Fruit fly (Drosophila melanogaster) whole organism, embryonic: ENCODE data around the gene mib1.

Experiments
- Adf1 ChIP-seq: fragments of 200-800 bp; sonication (Bioruptor generic); IDR thresholded peaks from 2 replicates; pipeline ENCODE4 v1.3.6; 2022; ENCODE audit warnings: missing biosample characterization, missing genetic modification characterization
- CG10959 ChIP-seq: fragments of 200-800 bp; sonication (Bioruptor generic); IDR thresholded peaks from 2 replicates; pipeline ENCODE4 v1.3.6; 2022; ENCODE audit warnings: missing biosample characterization, missing genetic modification characterization
- CG11695 ChIP-seq: fragments of 200-800 bp; sonication (Bioruptor generic); IDR thresholded peaks from 3 replicates; pipeline ENCODE4 v1.3.6; 2022; ENCODE audit warnings: missing biosample characterization, missing genetic modification characterization
- CG12104 ChIP-seq: fragments of 200-800 bp; sonication (Bioruptor generic); optimal IDR thresholded peaks from 3 replicates; lab custom pipeline; 2016; ENCODE audit warnings: missing biosample characterization, missing genetic modification characterization
- CG12155 ChIP-seq: fragments of 200-800 bp; sonication (Bioruptor generic); optimal IDR thresholded peaks from 3 replicates; lab custom pipeline; 2016; ENCODE audit warnings: missing biosample characterization, missing genetic modification characterization
- CG13287 ChIP-seq: fragments of 200-800 bp; sonication (Bioruptor generic); IDR thresholded peaks from 2 replicates; pipeline ENCODE4 v1.3.6; 2022; ENCODE audit warnings: missing biosample characterization, missing genetic modification characterization; ENCODE audit not compliant: partially characterized antibody
- CG15011 ChIP-seq: fragments of 200-800 bp; sonication (Bioruptor generic); optimal IDR thresholded peaks from 3 replicates; lab custom pipeline; 2018; ENCODE audit warnings: missing biosample characterization, mild to moderate bottlenecking, missing genetic modification characterization
- CG1602 ChIP-seq: fragments of 200-800 bp; sonication (Bioruptor generic); optimal IDR thresholded peaks from 3 replicates; lab custom pipeline; 2016; ENCODE audit warnings: missing biosample characterization, missing genetic modification characterization
- CG1647 ChIP-seq: fragments of 200-800 bp; sonication (Bioruptor generic); optimal IDR thresholded peaks from 3 replicates; lab custom pipeline; 2016; ENCODE audit warnings: missing biosample characterization, missing genetic modification characterization
- CG16813 ChIP-seq: fragments of 200-800 bp; sonication (Bioruptor generic); IDR thresholded peaks from 3 replicates; pipeline ENCODE4 v1.3.6; 2022; ENCODE audit warnings: missing biosample characterization, missing genetic modification characterization; ENCODE audit not compliant: partially characterized antibody
- CG16815 ChIP-seq: fragments of 200-800 bp; sonication (Bioruptor generic); optimal IDR thresholded peaks from 3 replicates; lab custom pipeline; 2017; ENCODE audit warnings: missing biosample characterization, mild to moderate bottlenecking, missing genetic modification characterization
- CG16863 ChIP-seq: fragments of 200-800 bp; sonication (Bioruptor generic); optimal IDR thresholded peaks from 3 replicates; lab custom pipeline; 2016; ENCODE audit warnings: missing biosample characterization, missing genetic modification characterization
- CG1792 ChIP-seq: fragments of 200-800 bp; sonication (Bioruptor generic); optimal IDR thresholded peaks from 2 replicates; lab custom pipeline; 2016; ENCODE audit warnings: missing biosample characterization, missing genetic modification characterization
- CG2129 ChIP-seq: fragments of 200-800 bp; sonication (Bioruptor generic); IDR thresholded peaks from 2 replicates; pipeline ENCODE4 v1.3.6; 2022; ENCODE audit warnings: missing biosample characterization, missing genetic modification characterization; ENCODE audit not compliant: partially characterized antibody
- CG2678 ChIP-seq: fragments of 200-800 bp; sonication (Bioruptor generic); optimal IDR thresholded peaks from 3 replicates; lab custom pipeline; 2019; ENCODE audit warnings: missing biosample characterization, mild to moderate bottlenecking, missing genetic modification characterization, moderate library complexity
- CG2712 ChIP-seq: fragments of 200-800 bp; optimal IDR thresholded peaks from 3 replicates; lab custom pipeline; 2019; ENCODE audit warnings: missing biosample characterization, mild to moderate bottlenecking, missing genetic modification characterization, moderate library complexity
- CG32767 ChIP-seq: fragments of 200-800 bp; sonication (Bioruptor generic); IDR thresholded peaks from 2 replicates; pipeline ENCODE4 v1.3.6; 2022; ENCODE audit warnings: missing biosample characterization, missing genetic modification characterization
- CG4328 ChIP-seq: fragments of 200-800 bp; sonication (Bioruptor generic); optimal IDR thresholded peaks from 3 replicates; lab custom pipeline; 2017; ENCODE audit warnings: missing biosample characterization, missing genetic modification reagents, missing genetic modification characterization
- CG43689 ChIP-seq: fragments of 200-800 bp; sonication (Bioruptor generic); IDR thresholded peaks from 2 replicates; pipeline ENCODE4 v1.3.6; 2022; ENCODE audit warnings: missing biosample characterization, missing genetic modification characterization
- CG4617 ChIP-seq: fragments of 200-800 bp; sonication (Bioruptor generic); optimal IDR thresholded peaks from 3 replicates; lab custom pipeline; 2016; ENCODE audit warnings: missing biosample characterization, missing genetic modification characterization, borderline replicate concordance
- CG6254 ChIP-seq: fragments of 200-800 bp; sonication (Bioruptor generic); optimal IDR thresholded peaks from 3 replicates; lab custom pipeline; 2017; ENCODE audit warnings: mild to moderate bottlenecking, missing biosample characterization, missing genetic modification reagents, missing genetic modification characterization
- CG7556 ChIP-seq: fragments of 200-800 bp; sonication (Bioruptor generic); optimal IDR thresholded peaks from 2 replicates; lab custom pipeline; 2017; ENCODE audit warnings: missing biosample characterization, mild to moderate bottlenecking, missing genetic modification characterization
- CG8290 ChIP-seq, 3 experiments: fragments of 200-800 bp; sonication (Bioruptor generic); optimal IDR thresholded peaks; 2 replicates each; lab custom pipeline; 2016 to 2019; ENCODE audit warnings: missing biosample characterization in 3 of 3, missing genetic modification characterization in 3 of 3, mild to moderate bottlenecking in 2 of 3, moderate library complexity in 1 of 3
- D19A ChIP-seq: fragments of 200-800 bp; optimal IDR thresholded peaks from 3 replicates; lab custom pipeline; 2019; ENCODE audit warnings: missing biosample characterization, mild to moderate bottlenecking, missing genetic modification characterization, moderate library complexity
- Deaf1 ChIP-seq: fragments of 200-800 bp; optimal IDR thresholded peaks from 3 replicates; lab custom pipeline; 2019; ENCODE audit warnings: missing biosample characterization, mild to moderate bottlenecking, missing genetic modification characterization, moderate library complexity
- Fer2 ChIP-seq: fragments of 200-800 bp; sonication (Bioruptor generic); optimal IDR thresholded peaks from 2 replicates; lab custom pipeline; 2018; ENCODE audit warnings: missing biosample characterization, mild to moderate bottlenecking, missing genetic modification characterization, moderate library complexity
- Hr3 ChIP-seq: fragments of 200-800 bp; sonication (Bioruptor generic); optimal IDR thresholded peaks from 3 replicates; lab custom pipeline; 2016; ENCODE audit warnings: missing biosample characterization, missing genetic modification characterization
- Hr39 ChIP-seq: fragments of >200 bp; optimal IDR thresholded peaks from 2 replicates; lab custom pipeline; 2017
- MTF-1 ChIP-seq: fragments of 200-800 bp; sonication (Bioruptor generic); optimal IDR thresholded peaks from 2 replicates; lab custom pipeline; 2018; ENCODE audit warnings: missing biosample characterization, mild to moderate bottlenecking, missing genetic modification characterization, borderline replicate concordance
- Nf-YB ChIP-seq: fragments of 200-800 bp; sonication (Bioruptor generic); optimal IDR thresholded peaks from 3 replicates; lab custom pipeline; 2019; ENCODE audit warnings: missing biosample characterization, mild to moderate bottlenecking, missing genetic modification characterization, moderate library complexity
- Ptx1 ChIP-seq: fragments of 200-800 bp; sonication (Bioruptor generic); IDR thresholded peaks from 2 replicates; pipeline ENCODE4 v1.3.6; 2022; ENCODE audit warnings: missing biosample characterization, missing genetic modification characterization
- Taf1 ChIP-seq: fragments of 200-800 bp; sonication (Bioruptor generic); IDR thresholded peaks from 2 replicates; pipeline ENCODE4 v1.3.6; 2022; ENCODE audit warnings: missing biosample characterization, missing genetic modification characterization
- bcd ChIP-seq: fragments of 200-800 bp; sonication (Bioruptor generic); optimal IDR thresholded peaks from 2 replicates; lab custom pipeline; 2017; ENCODE audit warnings: missing biosample characterization, mild to moderate bottlenecking, missing genetic modification characterization
- br ChIP-seq: fragments of >200 bp; optimal IDR thresholded peaks from 2 replicates; lab custom pipeline; 2017
- corto ChIP-seq: fragments of 200-800 bp; sonication (Bioruptor generic); optimal IDR thresholded peaks from 2 replicates; lab custom pipeline; 2016; ENCODE audit warnings: missing biosample characterization, mild to moderate bottlenecking, missing genetic modification characterization, moderate library complexity
- dimm ChIP-seq: fragments of 200-800 bp; sonication (Bioruptor generic); IDR thresholded peaks from 2 replicates; pipeline ENCODE4 v1.3.6; 2022; ENCODE audit warnings: missing biosample characterization, missing genetic modification characterization
- gcm2 ChIP-seq: fragments of 200-800 bp; sonication (Bioruptor generic); optimal IDR thresholded peaks from 2 replicates; lab custom pipeline; 2016; ENCODE audit warnings: missing biosample characterization, missing genetic modification characterization
- ken ChIP-seq: fragments of 200-800 bp; sonication (Bioruptor generic); IDR thresholded peaks from 3 replicates; pipeline ENCODE4 v1.3.6; 2022; ENCODE audit warnings: missing biosample characterization, missing genetic modification characterization
- lab ChIP-seq: fragments of 200-800 bp; sonication (Bioruptor generic); optimal IDR thresholded peaks from 3 replicates; lab custom pipeline; 2017; ENCODE audit warnings: missing biosample characterization, missing genetic modification characterization, mild to moderate bottlenecking, moderate library complexity, missing genetic modification reagents
- lola ChIP-seq, 3 experiments: fragments of >200 bp in 2 of 3; fragments of 200-800 bp in 1 of 3; sonication (Bioruptor generic) in 1 of 3; optimal IDR thresholded peaks; 2 replicates each; lab custom pipeline; 2017 to 2019; ENCODE audit warnings: missing biosample characterization in 3 of 3, missing genetic modification characterization in 3 of 3, mild to moderate bottlenecking in 1 of 3, moderate library complexity in 1 of 3
- org-1 ChIP-seq: fragments of 200-800 bp; sonication (Bioruptor generic); optimal IDR thresholded peaks from 2 replicates; lab custom pipeline; 2017; ENCODE audit warnings: missing biosample characterization, missing genetic modification characterization
- pita ChIP-seq: fragments of 200-800 bp; sonication (Bioruptor generic); optimal IDR thresholded peaks from 2 replicates; lab custom pipeline; 2017; ENCODE audit warnings: missing biosample characterization, mild to moderate bottlenecking, missing genetic modification characterization
- ranshi ChIP-seq: fragments of 200-800 bp; sonication (Bioruptor generic); IDR thresholded peaks from 2 replicates; pipeline ENCODE4 v1.3.6; 2022; ENCODE audit warnings: missing biosample characterization, missing genetic modification characterization
- repo ChIP-seq: fragments of 200-800 bp; sonication (Bioruptor generic); optimal IDR thresholded peaks from 2 replicates; lab custom pipeline; 2016; ENCODE audit warnings: missing biosample characterization, missing genetic modification characterization
- sd ChIP-seq: fragments of 200-800 bp; sonication (Bioruptor generic); optimal IDR thresholded peaks from 3 replicates; lab custom pipeline; 2018; ENCODE audit warnings: missing biosample characterization, mild to moderate bottlenecking, missing genetic modification characterization, moderate library complexity
- sens-2 ChIP-seq: fragments of 200-800 bp; sonication (Bioruptor generic); IDR thresholded peaks from 2 replicates; pipeline ENCODE4 v1.3.6; 2022; ENCODE audit warnings: missing biosample characterization, missing genetic modification characterization
- sna ChIP-seq: fragments of 200-800 bp; sonication (Bioruptor generic); IDR thresholded peaks from 2 replicates; pipeline ENCODE4 v1.3.6; 2022; ENCODE audit warnings: missing biosample characterization, missing genetic modification characterization; ENCODE audit not compliant: partially characterized antibody
- tap ChIP-seq: fragments of 200-800 bp; optimal IDR thresholded peaks from 3 replicates; lab custom pipeline; 2019; ENCODE audit warnings: missing biosample characterization, mild to moderate bottlenecking, missing genetic modification characterization, moderate library complexity
- toy ChIP-seq: fragments of 200-800 bp; sonication (Bioruptor generic); IDR thresholded peaks from 2 replicates; pipeline ENCODE4 v1.3.6; 2022; ENCODE audit warnings: missing biosample characterization, missing genetic modification characterization

mib1 gene

DNA sequence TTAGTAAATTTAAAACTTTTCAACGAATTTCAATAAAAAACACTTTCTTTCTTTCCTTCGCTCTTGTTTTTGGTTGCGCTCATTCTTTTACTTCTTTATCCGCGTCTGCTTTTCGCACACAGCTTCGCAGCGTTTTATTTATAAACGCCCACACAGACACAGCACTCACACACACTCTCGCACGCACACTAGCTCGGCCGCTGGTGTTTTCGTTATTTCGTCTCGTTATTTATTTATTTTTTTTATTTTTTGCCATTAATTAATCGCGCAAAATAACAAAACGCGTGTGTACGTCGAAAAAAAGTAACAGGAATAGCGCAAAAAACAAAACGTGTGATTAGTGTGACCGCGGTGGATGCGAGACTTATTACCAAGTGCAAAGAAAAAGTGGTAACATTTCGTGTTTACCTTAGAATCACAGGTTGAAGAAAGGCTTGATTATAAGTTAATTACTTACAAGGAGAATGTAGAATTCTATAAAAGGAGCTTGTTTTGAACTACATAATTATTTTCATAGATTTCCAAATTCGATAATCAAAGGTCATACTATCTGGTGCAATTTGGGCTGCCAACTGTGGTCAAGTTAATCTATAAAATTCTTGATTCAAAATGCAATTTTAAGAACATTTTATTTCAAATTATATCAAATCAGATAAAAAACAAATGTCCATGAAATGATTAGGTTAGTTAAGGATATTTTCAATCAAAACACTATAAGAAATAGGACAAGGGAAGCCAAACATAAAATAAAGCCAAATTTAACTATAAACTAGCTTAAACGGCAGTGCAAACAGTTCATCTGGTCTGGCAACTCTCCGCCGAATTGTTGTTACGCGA is 7.0 kb downstream of the mib1 start, which contains the start of the genes hzg and mRpS31 (continued):
- TF ChIP-seq CG13287 (GFP tag; lab: Robert Waterston, UW) (peak; percentile 15; the same call in 1 of the 2 replicates), CG15011 (no peak), CG32767 (GFP tag; lab: Robert Waterston, UW) (no peak), CG4617 (GFP tag; lab: Kevin White, UChicago) (peak; percentile 32), tap (peak; percentile 22), CG16813 (GFP tag; lab: Robert Waterston, UW) (no peak), bcd (GFP tag; lab: Kevin White, UChicago) (peak; percentile 14), CG12104 (GFP tag; lab: Kevin White, UChicago) (no peak), D19A (tag; lab: Kevin White, UChicago) (peak; percentile 14), Hr3 (GFP tag; lab: Kevin White, UChicago) (peak; percentile 57), ranshi (GFP tag; lab: Robert Waterston, UW) (peak; percentile 65; the same call in 1 of the 2 replicates), dimm (GFP tag; lab: Robert Waterston, UW) (no peak), sens-2 (no peak), CG10959 (GFP tag; lab: Robert Waterston, UW) (no peak), CG16815 (GFP tag; lab: Kevin White, UChicago) (peak; percentile 2), pita (GFP tag; lab: Kevin White, UChicago) (no peak), lab (GFP tag; lab: Kevin White, UChicago) (peak; percentile 31), Fer2 (tag; lab: Kevin White, UChicago) (peak; percentile 20), Nf-YB (peak; percentile 6), CG1647 (GFP tag; lab: Kevin White, UChicago) (no peak), CG2712 (tag; lab: Kevin White, UChicago) (peak; percentile 74), CG16863 (GFP tag; lab: Kevin White, UChicago) (peak; percentile 60), CG6254 (no peak), toy (GFP tag; lab: Robert Waterston, UW) (no peak), Hr39 (lab: Kevin White, UChicago) (no peak), CG43689 (GFP tag; lab: Robert Waterston, UW) (no peak), org-1 (GFP tag; lab: Kevin White, UChicago) (no peak), lola (GFP tag; optimal IDR thresholded peaks at IDR 0.05; lab: Kevin White, UChicago) (peak in 1 of 3 experiments; percentile 53), MTF-1 (GFP tag; lab: Kevin White, UChicago) (no peak), gcm2 (GFP tag; lab: Kevin White, UChicago) (no peak), CG12155 (GFP tag; lab: Kevin White, UChicago) (peak; percentile 45), CG1602 (GFP tag; lab: Kevin White, UChicago) (peak; percentile 54), sd (tag; lab: Kevin White, UChicago) (peak; percentile 62), Taf1 (GFP tag; lab: Robert Waterston, UW) (peak; percentile 54; the same call in 1 of the 2 replicates), corto (GFP tag; lab: Kevin White, UChicago) (peak; percentile 28), CG11695 (GFP tag; lab: Robert Waterston, UW) (no peak), repo (GFP tag; lab: Kevin White, UChicago) (peak; percentile 13), Deaf1 (tag; lab: Kevin White, UChicago) (peak; percentile 25), CG2129 (GFP tag; lab: Robert Waterston, UW) (no peak), sna (no peak), CG2678 (tag; lab: Kevin White, UChicago) (peak; percentile 68), ken (GFP tag; lab: Robert Waterston, UW) (0 out of 3 replicates have a peak, but pooled peaks have one; percentile 37), Adf1 (GFP tag; lab: Robert Waterston, UW) (no peak), CG1792 (GFP tag; lab: Kevin White, UChicago) (peak; percentile 13), CG7556 (GFP tag; lab: Kevin White, UChicago) (peak; percentile 40), CG4328 (GFP tag; lab: Kevin White, UChicago) (no peak), CG8290 (GFP tag; optimal IDR thresholded peaks at IDR 0.05; lab: Kevin White, UChicago) (peak; percentile 36), CG8290 (tag; optimal IDR thresholded peaks at IDR 0.05; lab: Kevin White, UChicago) (peak in 1 of 2 experiments; percentile 5), br (lab: Kevin White, UChicago) (no peak), Ptx1 (GFP tag; lab: Robert Waterston, UW) (peak; percentile 70)
